Worm (Caenorhabditis elegans) whole organism, late embryonic: Measurements from ENCODE around the gene fbxa-174.

Source experiments
- ceh-34 ChIP-seq: sonication (generic microtip); optimal IDR thresholded peaks from 2 replicates; lab custom pipeline; 2016; ENCODE audit warnings: mild to moderate bottlenecking, missing genetic modification characterization, missing compliant biosample characterization
- elt-2 ChIP-seq: sonication (generic microtip); optimal IDR thresholded peaks from 2 replicates; lab custom pipeline; 2016; ENCODE audit warnings: missing genetic modification reagents, missing genetic modification characterization, missing compliant biosample characterization
- fax-1 ChIP-seq: sonication (generic microtip); optimal IDR thresholded peaks from 2 replicates; lab custom pipeline; 2016; ENCODE audit warnings: missing genotype, missing genetic modification characterization, missing compliant biosample characterization
- nhr-11 ChIP-seq: fragments of 150-350 bp; optimal IDR thresholded peaks from 2 replicates; lab custom pipeline; 2014; ENCODE audit warnings: missing biosample characterization, missing genetic modification characterization

DNA sequence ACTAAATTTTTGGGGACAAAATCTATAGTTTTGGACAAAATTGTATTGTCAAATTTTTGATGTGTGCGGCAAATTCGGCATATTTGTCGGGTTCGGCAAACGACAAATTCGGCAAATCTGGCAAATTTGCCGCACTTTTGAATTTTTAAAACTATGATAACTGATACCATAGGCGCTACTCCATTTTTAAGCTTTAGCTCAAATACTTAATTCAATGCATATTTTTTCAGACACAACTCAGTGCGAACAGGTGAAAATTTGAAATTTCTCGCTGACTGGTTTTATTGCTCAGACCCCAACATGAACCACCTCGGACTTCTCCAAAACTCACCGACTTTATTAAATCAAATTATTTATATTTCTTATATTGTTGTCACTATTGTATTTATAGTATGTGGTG, 18.0 kb downstream of the fbxa-174 start, which contains the start of gene srz-25:
- TF ChIP-seq ceh-34 (tag; lab: Kevin White, UChicago) (no peak), fax-1 (tag; lab: Kevin White, UChicago) (no peak), nhr-11 (no peak), elt-2 (no peak)
